Worm (Caenorhabditis elegans): Measurements from ENCODE around the gene mut-15.

DNA sequence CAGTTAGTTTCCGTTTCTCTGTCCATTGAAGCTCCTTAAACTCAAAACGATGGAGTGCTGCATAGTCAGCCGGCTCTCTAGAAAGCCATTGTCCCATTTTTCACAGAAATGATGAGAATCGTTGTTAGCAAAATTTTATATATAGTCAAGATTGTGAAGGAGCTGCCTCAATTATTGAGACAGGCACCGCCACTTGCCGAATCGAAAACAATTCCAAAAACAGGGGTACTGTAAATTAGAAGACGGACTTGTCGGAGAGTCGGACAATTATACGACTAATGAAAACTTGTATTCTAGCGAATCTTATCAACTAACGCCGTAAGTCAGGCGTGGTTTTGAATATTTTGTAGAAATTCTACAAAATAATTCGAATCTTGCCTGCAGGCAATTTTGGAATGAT lies 17.9 kb downstream of the mut-15 start, which contains the start of gene F14H8.2:
- no peak for TF ChIP-seq unc-62 (GFP tag; optimal IDR thresholded peaks at IDR 0.05)
- TF ChIP-seq nhr-12 (tag; optimal IDR thresholded peaks at IDR 0.05), result no peak
- TF ChIP-seq ztf-4 (tag; optimal IDR thresholded peaks at IDR 0.05), result no peak
- no peak for TF ChIP-seq aly-2 (tag; optimal IDR thresholded peaks at IDR 0.05)
- no peak for TF ChIP-seq ztf-11 (tag; optimal IDR thresholded peaks at IDR 0.05)
- TF ChIP-seq elt-1 (tag; optimal IDR thresholded peaks at IDR 0.05), result no peak

All from whole organism, L2 larva.